Worm (Caenorhabditis elegans) whole organism, L1 larva: ENCODE measurements around the gene M01E10.3.

Experiments
- C16A3.4 ChIP-seq: fragments of 150-350 bp; optimal IDR thresholded peaks from 2 replicates; lab custom pipeline; 2014; ENCODE audit warnings: missing biosample characterization, missing genetic modification characterization
- aha-1 ChIP-seq: fragments of 150-350 bp; optimal IDR thresholded peaks from 2 replicates; lab custom pipeline; 2014; ENCODE audit warnings: missing biosample characterization, missing genetic modification characterization
- alr-1 ChIP-seq: fragments of 200-800 bp; sonication (Bioruptor generic); optimal IDR thresholded peaks from 2 replicates; lab custom pipeline; 2018; ENCODE audit warnings: borderline replicate concordance, mild to moderate bottlenecking, missing genetic modification characterization, missing compliant biosample characterization
- aly-2 ChIP-seq: fragments of 150-350 bp; optimal IDR thresholded peaks from 2 replicates; lab custom pipeline; 2014; ENCODE audit warnings: missing biosample characterization, missing genetic modification characterization
- ama-1 ChIP-seq: fragments of 150-350 bp; optimal IDR thresholded peaks from 2 replicates; lab custom pipeline; 2014
- ceh-63 ChIP-seq: fragments of 200-800 bp; sonication (Bioruptor generic); optimal IDR thresholded peaks from 2 replicates; lab custom pipeline; 2018; ENCODE audit warnings: mild to moderate bottlenecking, missing genetic modification characterization, missing compliant biosample characterization
- ceh-88 ChIP-seq: fragments of 200-800 bp; sonication (Bioruptor generic); IDR thresholded peaks from 2 replicates; pipeline ENCODE4 v1.3.6; 2022; ENCODE audit warnings: missing genetic modification characterization, missing compliant biosample characterization
- ces-1 ChIP-seq: fragments of 150-350 bp; optimal IDR thresholded peaks from 2 replicates; lab custom pipeline; 2014; ENCODE audit warnings: missing biosample characterization, missing genetic modification reagents, missing genetic modification characterization
- dsc-1 ChIP-seq: sonication (generic microtip); optimal IDR thresholded peaks from 2 replicates; lab custom pipeline; 2016; ENCODE audit warnings: mild to moderate bottlenecking, missing genetic modification characterization, missing compliant biosample characterization
- efl-1 ChIP-seq, 4 experiments: fragments of 150-350 bp; optimal IDR thresholded peaks in 3 of 4; peaks in 1 of 4; 1 replicate in 1 of 4; 2 replicates in 3 of 4; lab custom pipeline; 2014; ENCODE audit warnings: missing biosample characterization in 2 of 4, missing genetic modification characterization in 2 of 4, missing genetic modification reagents in 2 of 4
- efl-3 ChIP-seq: fragments of 200-800 bp; sonication (Bioruptor generic); optimal IDR thresholded peaks from 2 replicates; lab custom pipeline; 2018; ENCODE audit warnings: mild to moderate bottlenecking, missing genetic modification characterization, missing compliant biosample characterization
- egl-13 ChIP-seq: sonication (generic microtip); optimal IDR thresholded peaks from 2 replicates; lab custom pipeline; 2016; ENCODE audit warnings: missing genotype, missing genetic modification reagents, missing genetic modification characterization, missing compliant biosample characterization
- elt-2 ChIP-seq: sonication (generic microtip); optimal IDR thresholded peaks from 2 replicates; lab custom pipeline; 2016; ENCODE audit warnings: missing genetic modification characterization, mild to moderate bottlenecking, inconsistent platforms, missing compliant biosample characterization, missing genetic modification reagents
- ets-5 ChIP-seq: fragments of 200-800 bp; sonication (Bioruptor generic); IDR thresholded peaks from 2 replicates; pipeline ENCODE4 v1.3.6; 2022; ENCODE audit warnings: missing genetic modification characterization, missing compliant biosample characterization
- fkh-10 ChIP-seq: sonication (generic microtip); optimal IDR thresholded peaks from 2 replicates; lab custom pipeline; 2017; ENCODE audit warnings: missing biosample characterization, missing genetic modification reagents, missing genetic modification characterization
- hlh-17 ChIP-seq: fragments of 200-800 bp; sonication (Bioruptor generic); optimal IDR thresholded peaks from 2 replicates; lab custom pipeline; 2018; ENCODE audit warnings: missing genetic modification characterization, mild to moderate bottlenecking, missing compliant biosample characterization, moderate library complexity, borderline replicate concordance
- isw-1 ChIP-seq: fragments of 200-800 bp; sonication (Bioruptor generic); IDR thresholded peaks from 2 replicates; pipeline ENCODE4 v1.3.6; 2022; ENCODE audit warnings: missing genetic modification characterization, missing compliant biosample characterization
- jun-1 ChIP-seq: fragments of 150-350 bp; optimal IDR thresholded peaks from 2 replicates; lab custom pipeline; 2014; ENCODE audit warnings: missing biosample characterization, missing genetic modification reagents, missing genetic modification characterization
- lin-14 ChIP-seq: fragments of 200-800 bp; sonication (Bioruptor generic); optimal IDR thresholded peaks from 2 replicates; lab custom pipeline; 2018; ENCODE audit warnings: mild to moderate bottlenecking, missing genetic modification characterization, moderate library complexity, missing compliant biosample characterization
- lin-35 ChIP-seq, 2 experiments: fragments of 150-350 bp; optimal IDR thresholded peaks; 2 replicates each; lab custom pipeline; 2014; ENCODE audit warnings: missing biosample characterization in 2 of 2, missing genetic modification characterization in 2 of 2, missing genetic modification reagents in 2 of 2
- lin-39 ChIP-seq: fragments of 150-350 bp; optimal IDR thresholded peaks from 2 replicates; lab custom pipeline; 2014; ENCODE audit warnings: missing biosample characterization, missing genetic modification reagents, missing genetic modification characterization
- lsy-2 ChIP-seq, 2 experiments: fragments of 150-350 bp; optimal IDR thresholded peaks; 2 replicates each; lab custom pipeline; 2014; ENCODE audit warnings: missing biosample characterization in 2 of 2, missing genetic modification characterization in 2 of 2
- mep-1 ChIP-seq: fragments of 150-350 bp; optimal IDR thresholded peaks from 2 replicates; lab custom pipeline; 2014; ENCODE audit warnings: missing biosample characterization, missing genetic modification characterization
- nhr-12 ChIP-seq: sonication (generic microtip); optimal IDR thresholded peaks from 2 replicates; lab custom pipeline; 2017; ENCODE audit warnings: missing biosample characterization, missing genetic modification characterization
- nhr-19 ChIP-seq: fragments of 200-800 bp; sonication (Bioruptor generic); conservative IDR thresholded peaks from 2 replicates; pipeline ENCODE4 v1.3.6; 2022; ENCODE audit warnings: missing genetic modification characterization, missing compliant biosample characterization
- nhr-20 ChIP-seq: sonication (generic microtip); optimal IDR thresholded peaks from 2 replicates; lab custom pipeline; 2016; ENCODE audit warnings: mild to moderate bottlenecking, missing genetic modification characterization, missing compliant biosample characterization
- nhr-71 ChIP-seq: sonication (generic microtip); optimal IDR thresholded peaks from 2 replicates; lab custom pipeline; 2016; ENCODE audit warnings: mild to moderate bottlenecking, missing genetic modification characterization, moderate library complexity, missing compliant biosample characterization
- nhr-76 ChIP-seq: sonication (generic microtip); optimal IDR thresholded peaks from 2 replicates; lab custom pipeline; 2017; ENCODE audit warnings: missing biosample characterization, missing genetic modification characterization
- nhr-77 ChIP-seq: fragments of 150-350 bp; optimal IDR thresholded peaks from 2 replicates; lab custom pipeline; 2014; ENCODE audit warnings: missing biosample characterization, missing genetic modification characterization
- nhr-84 ChIP-seq: sonication (generic microtip); optimal IDR thresholded peaks from 2 replicates; lab custom pipeline; 2017; ENCODE audit warnings: missing biosample characterization, missing genetic modification characterization
- nhr-85 ChIP-seq: sonication (generic microtip); peaks from one replicate; lab custom pipeline; 2016; ENCODE audit warnings: missing genetic modification characterization, inconsistent platforms, missing compliant biosample characterization
- nhr-90 ChIP-seq: sonication (generic microtip); optimal IDR thresholded peaks from 2 replicates; lab custom pipeline; 2016; ENCODE audit warnings: mild to moderate bottlenecking, missing genetic modification characterization, missing compliant biosample characterization; ENCODE audit not compliant: poor library complexity
- snu-23 ChIP-seq: sonication (generic microtip); optimal IDR thresholded peaks from 2 replicates; lab custom pipeline; 2016; ENCODE audit warnings: missing genetic modification characterization, missing compliant biosample characterization
- sox-4 ChIP-seq: sonication (generic microtip); optimal IDR thresholded peaks from 2 replicates; lab custom pipeline; 2016; ENCODE audit warnings: missing genetic modification characterization, missing compliant biosample characterization
- sup-37 ChIP-seq: fragments of 200-800 bp; sonication (Bioruptor generic); optimal IDR thresholded peaks from 2 replicates; lab custom pipeline; 2018; ENCODE audit warnings: mild to moderate bottlenecking, missing genetic modification characterization, missing compliant biosample characterization
- swsn-7 ChIP-seq: sonication (generic microtip); optimal IDR thresholded peaks from 2 replicates; lab custom pipeline; 2016; ENCODE audit warnings: missing genetic modification characterization, missing compliant biosample characterization
- unc-130 ChIP-seq: fragments of 150-350 bp; optimal IDR thresholded peaks from 2 replicates; lab custom pipeline; 2017; ENCODE audit warnings: missing biosample characterization, missing genetic modification characterization, inconsistent platforms
- unc-30 ChIP-seq: sonication (generic microtip); optimal IDR thresholded peaks from 2 replicates; lab custom pipeline; 2017; ENCODE audit warnings: missing biosample characterization, missing genetic modification characterization
- vab-15 ChIP-seq: sonication (generic microtip); optimal IDR thresholded peaks from 2 replicates; lab custom pipeline; 2017; ENCODE audit warnings: missing genotype, mild to moderate bottlenecking, missing genetic modification characterization, missing compliant biosample characterization
- xbp-1 ChIP-seq: sonication (generic microtip); optimal IDR thresholded peaks from 2 replicates; lab custom pipeline; 2016; ENCODE audit warnings: missing genetic modification characterization, missing compliant biosample characterization
- zag-1 ChIP-seq: fragments of 150-350 bp; optimal IDR thresholded peaks from 2 replicates; lab custom pipeline; 2014; ENCODE audit warnings: missing biosample characterization, missing genetic modification characterization

The M01E10.3 gene

DNA sequence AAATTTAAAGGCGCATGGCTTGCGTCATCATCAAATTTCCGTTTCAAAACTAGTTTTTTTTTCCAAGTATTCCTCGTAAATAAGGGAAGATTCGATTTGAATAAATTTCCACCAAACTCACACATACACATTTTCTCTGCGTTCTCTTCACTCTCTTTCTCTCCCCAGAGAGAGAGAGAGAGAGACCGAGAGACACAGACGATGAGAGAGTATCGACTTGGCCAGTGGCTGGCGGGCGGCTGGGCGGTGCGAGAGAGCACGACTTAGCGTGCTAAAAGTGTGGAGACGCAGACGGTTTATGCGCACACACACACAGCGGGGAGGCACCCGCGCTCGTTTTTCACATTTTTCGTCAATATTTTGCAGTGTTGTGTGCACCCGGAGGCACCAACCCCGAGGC is 46.9 kb upstream of the M01E10.3 start (continued):
- TF ChIP-seq mep-1 (tag; lab: Kevin White, UChicago) (peak; percentile 73), vab-15 (tag; lab: Kevin White, UChicago) (no peak), aly-2 (no peak), fkh-10 (GFP tag; lab: Kevin White, UChicago) (peak; percentile 93), nhr-77 (tag; lab: Kevin White, UChicago) (no peak), nhr-76 (tag; lab: Kevin White, UChicago) (no peak), efl-3 (GFP tag; lab: Kevin White, UChicago) (no peak), nhr-71 (peak; percentile 92), isw-1 (GFP tag; lab: Robert Waterston, UW) (peak; percentile 43), zag-1 (tag; lab: Kevin White, UChicago) (peak; percentile 34)

DNA sequence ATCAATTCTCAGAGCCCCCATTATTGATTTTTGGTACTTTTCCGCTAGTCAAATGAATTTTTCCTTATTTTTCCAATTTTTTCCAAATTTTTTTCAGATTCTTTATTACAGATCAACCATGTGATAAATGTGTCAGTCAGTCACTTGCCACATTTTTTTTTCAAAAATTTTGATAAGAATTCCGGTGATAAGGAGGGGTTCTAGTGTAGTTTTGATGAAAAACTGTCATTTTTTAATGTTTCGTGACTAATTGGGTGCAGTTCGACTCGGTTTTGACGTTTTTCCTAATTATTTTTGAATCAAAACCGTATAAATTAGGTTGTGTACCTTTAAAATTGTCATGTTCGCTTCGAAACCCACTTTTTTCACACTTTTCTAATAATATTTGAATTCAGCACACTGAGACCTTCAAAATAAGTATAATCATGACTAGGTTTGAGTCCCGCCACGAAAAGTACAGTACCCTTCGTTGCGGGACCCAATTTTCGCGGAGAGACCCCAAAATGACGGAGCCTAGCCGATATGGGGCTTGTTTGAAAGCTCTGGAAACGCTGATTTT is 45.9 kb upstream of the M01E10.3 start:
- peak; percentile 19 for TF ChIP-seq elt-2
- no peak for TF ChIP-seq nhr-85 (tag; lab: Kevin White, UChicago)
- peak; percentile 6 for TF ChIP-seq jun-1 (tag; lab: Kevin White, UChicago)
- no peak for TF ChIP-seq efl-1 (optimal IDR thresholded peaks at IDR 0.05; lab: Kevin White, UChicago)
- peak in 1 of 2 experiments; percentile 22 for TF ChIP-seq efl-1 (GFP tag; optimal IDR thresholded peaks at IDR 0.05 in 1 of 2; lab: Kevin White, UChicago)

DNA sequence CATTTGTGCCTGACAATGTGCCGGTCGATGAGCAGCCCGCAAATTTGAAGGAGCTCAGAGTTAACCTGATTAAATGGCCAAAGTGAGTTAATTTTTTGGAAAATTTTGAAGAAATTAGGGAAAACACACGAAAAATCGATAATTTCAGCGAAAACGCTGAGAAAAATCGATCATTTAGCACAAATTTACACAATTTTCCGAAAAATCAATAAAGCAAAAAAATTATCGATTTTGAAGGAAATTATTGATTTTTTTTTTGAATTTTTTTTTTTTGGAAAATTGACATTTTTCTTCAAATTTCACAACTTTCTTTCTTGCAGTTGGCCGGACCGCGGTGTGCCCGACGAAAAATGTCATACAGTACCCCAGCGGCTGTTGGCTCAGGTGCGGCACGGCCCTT is 44.2 kb upstream of the M01E10.3 start:
- TF ChIP-seq nhr-19, result no peak
- TF ChIP-seq ces-1 (GFP tag; lab: Kevin White, UChicago), result no peak
- no peak for TF ChIP-seq ceh-63 (GFP tag; lab: Kevin White, UChicago)

DNA sequence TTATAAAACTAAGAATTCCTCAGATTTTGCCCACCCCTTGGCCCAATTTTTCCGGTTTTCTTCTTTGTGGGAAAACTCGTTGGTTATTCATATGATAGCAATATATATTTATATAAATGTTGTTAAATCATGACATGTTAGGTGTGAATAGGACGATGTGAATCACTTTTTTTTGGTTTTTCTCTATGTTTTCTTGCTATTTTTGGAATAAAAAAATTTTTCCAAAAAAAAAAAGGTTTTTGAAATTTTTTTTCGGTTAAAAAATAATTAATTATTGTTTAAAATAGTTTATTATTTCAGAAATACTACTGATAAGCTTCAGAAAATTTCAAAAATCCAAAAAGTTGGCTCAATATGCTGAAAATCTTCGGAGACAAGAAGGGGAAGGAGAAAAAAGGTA is 38.4 kb upstream of the M01E10.3 start, which contains the start of gene Y48G9A.9:
Gene Y48G9A.9, plus strand, starts transcription at position 301 of the 400 bp plus-strand sequence.
- no peak for TF ChIP-seq jun-1 (tag; lab: Kevin White, UChicago)
- TF ChIP-seq unc-130 (tag; lab: Kevin White, UChicago), result no peak
- no peak for TF ChIP-seq egl-13 (tag; lab: Kevin White, UChicago)
- TF ChIP-seq alr-1 (tag; lab: Kevin White, UChicago), result no peak

DNA sequence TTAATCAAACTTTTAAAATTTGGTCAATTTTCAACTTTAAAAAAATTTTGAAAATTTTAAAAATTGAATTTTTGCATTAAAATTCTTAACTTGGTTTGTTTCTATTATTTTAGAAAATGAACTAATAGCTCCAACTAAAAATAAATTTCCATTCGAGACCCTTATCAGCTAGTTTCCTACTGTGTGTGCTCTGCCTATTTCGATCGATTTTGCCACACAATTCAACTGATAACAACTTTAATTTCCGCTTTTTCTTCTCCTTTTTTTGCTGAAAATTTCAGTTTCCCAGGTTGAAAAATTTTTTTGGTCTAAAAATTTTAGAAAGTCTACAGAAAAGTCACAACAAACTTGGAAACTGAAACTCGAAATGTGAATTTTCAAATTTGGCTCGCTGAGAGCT is 37.4 kb upstream of the M01E10.3 start:
- TF ChIP-seq lsy-2 (tag; optimal IDR thresholded peaks at IDR 0.05; lab: Kevin White, UChicago) (no peak), sox-4 (tag; lab: Kevin White, UChicago) (no peak), lin-35 (GFP tag; optimal IDR thresholded peaks at IDR 0.05; lab: Kevin White, UChicago) (peak in 1 of 2 experiments; percentile 9), unc-30 (tag; lab: Kevin White, UChicago) (no peak)
- TF ChIP-seq, all 84 proteins: peak for 1

DNA sequence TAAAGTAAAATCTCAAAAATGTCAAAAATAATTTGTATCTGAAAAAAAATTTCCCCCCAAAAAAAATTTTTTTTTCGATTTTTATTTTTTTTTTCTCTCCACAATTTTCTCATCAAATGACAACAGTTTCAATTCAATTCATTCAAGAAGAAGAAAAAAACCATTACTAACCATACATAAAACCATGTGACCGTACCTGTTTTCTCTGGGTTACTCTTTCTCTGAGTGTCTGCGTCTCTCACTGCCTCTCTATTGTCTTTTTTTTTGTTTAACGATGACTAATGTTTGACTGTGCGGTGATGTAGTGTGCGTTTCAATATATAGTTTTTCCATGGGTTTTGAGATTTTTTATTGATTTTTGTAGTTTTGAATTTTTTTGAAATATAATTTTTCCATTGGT is 36.7 kb upstream of the M01E10.3 start:
- peak; percentile 66 to 68 for TF ChIP-seq efl-1 (optimal IDR thresholded peaks at IDR 0.05; lab: Kevin White, UChicago)
- TF ChIP-seq efl-1 (GFP tag; optimal IDR thresholded peaks at IDR 0.05 in 1 of 2; lab: Kevin White, UChicago), result peak; percentile 33 to 91
- no peak for TF ChIP-seq lin-39 (tag; lab: Kevin White, UChicago)
- TF ChIP-seq nhr-90 (tag; lab: Kevin White, UChicago), result peak; percentile 85
- no peak for TF ChIP-seq hlh-17
- no peak for TF ChIP-seq ceh-88 (GFP tag; lab: Robert Waterston, UW)
- TF ChIP-seq nhr-12 (tag; lab: Kevin White, UChicago), result no peak
- TF ChIP-seq ets-5, result no peak
- TF ChIP-seq nhr-71, result peak; percentile 82
- peak; percentile 9 for TF ChIP-seq nhr-77 (tag; lab: Kevin White, UChicago)
- no peak for TF ChIP-seq aha-1 (tag; lab: Kevin White, UChicago)
- TF ChIP-seq nhr-84, result no peak
- no peak for TF ChIP-seq nhr-76 (tag; lab: Kevin White, UChicago)
- TF ChIP-seq swsn-7 (tag; lab: Kevin White, UChicago), result peak; percentile 66
- peak; percentile 57 for TF ChIP-seq xbp-1 (tag; lab: Kevin White, UChicago)
- peak; percentile 2 for TF ChIP-seq ama-1 (lab: Kevin White, UChicago)
- peak; percentile 77 for TF ChIP-seq C16A3.4
- no peak for TF ChIP-seq sup-37 (GFP tag; lab: Kevin White, UChicago)
- TF ChIP-seq lin-14 (GFP tag; lab: Kevin White, UChicago), result peak; percentile 74
- peak; percentile 89 for TF ChIP-seq snu-23 (GFP tag; lab: Kevin White, UChicago)
- TF ChIP-seq efl-3 (GFP tag; lab: Kevin White, UChicago), result no peak
- TF ChIP-seq vab-15 (tag; lab: Kevin White, UChicago), result no peak
- peak; percentile 65 for TF ChIP-seq jun-1 (tag; lab: Kevin White, UChicago)
- TF ChIP-seq dsc-1, result no peak
- no peak for TF ChIP-seq unc-130 (tag; lab: Kevin White, UChicago)
- peak; percentile 61 for TF ChIP-seq elt-2
- TF ChIP-seq nhr-20 (tag; lab: Kevin White, UChicago), result peak; percentile 85
